Fruit fly (Drosophila melanogaster) whole organism, embryonic: ENCODE data around the gene CG15643.

Experiments
- Antp ChIP-seq: fragments of 200-800 bp; sonication (Bioruptor generic); optimal IDR thresholded peaks from 3 replicates; lab custom pipeline; 2016; ENCODE audit warnings: missing biosample characterization, missing genetic modification characterization
- Atf3 ChIP-seq: fragments of 200-800 bp; sonication (Bioruptor generic); optimal IDR thresholded peaks from 3 replicates; lab custom pipeline; 2016; ENCODE audit warnings: missing biosample characterization, missing genetic modification characterization
- Awh ChIP-seq: fragments of 200-800 bp; sonication (Bioruptor generic); IDR thresholded peaks from 2 replicates; pipeline ENCODE4, ENCODE4 v1.3.6; 2022; ENCODE audit warnings: missing biosample characterization, missing genetic modification characterization
- BEAF-32 ChIP-seq: fragments of 200-800 bp; sonication (Bioruptor generic); optimal IDR thresholded peaks from 3 replicates; lab custom pipeline; 2017; ENCODE audit warnings: missing biosample characterization, missing genetic modification characterization, mild to moderate bottlenecking, moderate library complexity, missing genetic modification reagents
- BtbVII ChIP-seq: fragments of 200-800 bp; sonication (Bioruptor generic); optimal IDR thresholded peaks from 3 replicates; lab custom pipeline; 2017; ENCODE audit warnings: missing biosample characterization, mild to moderate bottlenecking, missing genetic modification characterization
- Bteb2 ChIP-seq: fragments of 200-800 bp; sonication (Bioruptor generic); optimal IDR thresholded peaks from 2 replicates; lab custom pipeline; 2016; ENCODE audit warnings: missing biosample characterization, missing genetic modification characterization
- CG10209 ChIP-seq: fragments of 200-800 bp; sonication (Bioruptor generic); optimal IDR thresholded peaks from 3 replicates; lab custom pipeline; 2017; ENCODE audit warnings: missing biosample characterization, mild to moderate bottlenecking, missing genetic modification characterization, missing genetic modification reagents
- CG10267 ChIP-seq: fragments of 200-800 bp; sonication (Bioruptor generic); optimal IDR thresholded peaks from 2 replicates; lab custom pipeline; 2018; ENCODE audit warnings: missing biosample characterization, mild to moderate bottlenecking, missing genetic modification characterization, moderate library complexity
- CG10543 ChIP-seq: fragments of 200-800 bp; sonication (Bioruptor generic); optimal IDR thresholded peaks from 3 replicates; lab custom pipeline; 2017; ENCODE audit warnings: missing biosample characterization, mild to moderate bottlenecking, missing genetic modification characterization, moderate library complexity
- CG13296 ChIP-seq: fragments of 200-800 bp; sonication (Bioruptor generic); optimal IDR thresholded peaks from 3 replicates; lab custom pipeline; 2018; ENCODE audit warnings: missing biosample characterization, mild to moderate bottlenecking, missing genetic modification characterization
- CG13894 ChIP-seq: fragments of 200-800 bp; sonication (Bioruptor generic); optimal IDR thresholded peaks from 3 replicates; lab custom pipeline; 2018; ENCODE audit warnings: missing biosample characterization, mild to moderate bottlenecking, missing genetic modification characterization, moderate library complexity
- CG14710 ChIP-seq: fragments of 200-800 bp; sonication (Bioruptor generic); optimal IDR thresholded peaks from 3 replicates; lab custom pipeline; 2019; ENCODE audit warnings: missing biosample characterization, mild to moderate bottlenecking, missing genetic modification characterization, moderate library complexity
- CG1647 ChIP-seq: fragments of 200-800 bp; sonication (Bioruptor generic); optimal IDR thresholded peaks from 3 replicates; lab custom pipeline; 2016; ENCODE audit warnings: missing biosample characterization, missing genetic modification characterization
- CG16779 ChIP-seq: fragments of 200-800 bp; sonication (Bioruptor generic); IDR thresholded peaks from 2 replicates; pipeline ENCODE4 v1.3.6; 2022; ENCODE audit warnings: missing biosample characterization, missing genetic modification characterization
- CG17912 ChIP-seq: fragments of 200-800 bp; sonication (Bioruptor generic); optimal IDR thresholded peaks from 2 replicates; lab custom pipeline; 2018; ENCODE audit warnings: missing biosample characterization, mild to moderate bottlenecking, missing genetic modification characterization
- CG30403 ChIP-seq: fragments of 200-800 bp; sonication (Bioruptor generic); optimal IDR thresholded peaks from 3 replicates; lab custom pipeline; 2016; ENCODE audit warnings: missing biosample characterization, missing genetic modification characterization
- CG34224 ChIP-seq: fragments of 200-800 bp; sonication (Bioruptor generic); IDR thresholded peaks from 3 replicates; pipeline ENCODE4 v1.3.6; 2022; ENCODE audit warnings: missing biosample characterization, missing genetic modification characterization; ENCODE audit not compliant: partially characterized antibody
- CG7963 ChIP-seq: fragments of 200-800 bp; sonication (Bioruptor generic); IDR thresholded peaks from 3 replicates; pipeline ENCODE4 v1.3.6; 2022; ENCODE audit warnings: missing biosample characterization, missing genetic modification characterization; ENCODE audit not compliant: partially characterized antibody
- CG8924 ChIP-seq: fragments of 200-800 bp; optimal IDR thresholded peaks from 3 replicates; lab custom pipeline; 2019; ENCODE audit warnings: missing biosample characterization, mild to moderate bottlenecking, missing genetic modification characterization, moderate library complexity
- Doc3 ChIP-seq: fragments of 200-800 bp; sonication (Bioruptor generic); IDR thresholded peaks from 3 replicates; pipeline ENCODE4 v1.3.6; 2022; ENCODE audit warnings: missing biosample characterization, missing genetic modification characterization; ENCODE audit not compliant: partially characterized antibody
- Dp ChIP-seq: fragments of 200-800 bp; sonication (Bioruptor generic); optimal IDR thresholded peaks from 2 replicates; lab custom pipeline; 2018; ENCODE audit warnings: missing biosample characterization, mild to moderate bottlenecking, missing genetic modification characterization, moderate library complexity
- E2f2 ChIP-seq: fragments of 200-800 bp; sonication (Bioruptor generic); IDR thresholded peaks from 2 replicates; pipeline ENCODE4 v1.3.6; 2022; ENCODE audit warnings: missing biosample characterization, missing genetic modification characterization
- Lhr ChIP-seq: fragments of 200-800 bp; sonication (Bioruptor generic); optimal IDR thresholded peaks from 3 replicates; lab custom pipeline; 2017; ENCODE audit warnings: mild to moderate bottlenecking, missing biosample characterization, missing genetic modification reagents, missing genetic modification characterization
- Lpt ChIP-seq: fragments of >200 bp; optimal IDR thresholded peaks from 2 replicates; lab custom pipeline; 2018; ENCODE audit warnings: missing biosample characterization, missing genetic modification characterization
- MBD-R2 ChIP-seq: fragments of 200-800 bp; sonication (Bioruptor generic); IDR thresholded peaks from 2 replicates; pipeline ENCODE4 v1.3.6; 2022; ENCODE audit warnings: missing biosample characterization, missing genetic modification characterization
- Mrtf ChIP-seq: fragments of 200-800 bp; sonication (Bioruptor generic); IDR thresholded peaks from 3 replicates; pipeline ENCODE4 v1.3.6; 2022; ENCODE audit warnings: missing biosample characterization, missing genetic modification characterization
- NC2β ChIP-seq: fragments of 200-800 bp; sonication (Bioruptor generic); optimal IDR thresholded peaks from 2 replicates; lab custom pipeline; 2016; ENCODE audit warnings: missing biosample characterization, missing genetic modification characterization
- Sin3A ChIP-seq: fragments of >200 bp; optimal IDR thresholded peaks from 2 replicates; lab custom pipeline; 2018
- TFAM ChIP-seq: fragments of 200-800 bp; sonication (Bioruptor generic); optimal IDR thresholded peaks from 2 replicates; lab custom pipeline; 2017; ENCODE audit warnings: missing biosample characterization, missing genetic modification characterization, inconsistent platforms
- Xbp1 ChIP-seq: fragments of 200-800 bp; sonication (Bioruptor generic); optimal IDR thresholded peaks from 3 replicates; lab custom pipeline; 2016; ENCODE audit warnings: missing biosample characterization, mild to moderate bottlenecking, missing genetic modification characterization
- ase ChIP-seq: fragments of 200-800 bp; sonication (Bioruptor generic); IDR thresholded peaks from 3 replicates; pipeline ENCODE4 v1.3.6; 2022; ENCODE audit warnings: missing biosample characterization, missing genetic modification characterization
- cato ChIP-seq: fragments of 200-800 bp; sonication (Bioruptor generic); optimal IDR thresholded peaks from 2 replicates; lab custom pipeline; 2016; ENCODE audit warnings: missing biosample characterization, missing genetic modification characterization, borderline replicate concordance
- caup ChIP-seq: fragments of 200-800 bp; sonication (Bioruptor generic); optimal IDR thresholded peaks from 3 replicates; lab custom pipeline; 2017; ENCODE audit warnings: missing biosample characterization, mild to moderate bottlenecking, missing genetic modification characterization, moderate library complexity; ENCODE audit not compliant: severe bottlenecking
- chif ChIP-seq, 2 experiments: fragments of 200-800 bp; sonication (Bioruptor generic); optimal IDR thresholded peaks; 3 replicates each; lab custom pipeline; 2016; ENCODE audit warnings: missing biosample characterization in 2 of 2, missing genetic modification characterization in 2 of 2
- chn ChIP-seq: fragments of 200-800 bp; sonication (Bioruptor generic); optimal IDR thresholded peaks from 2 replicates; lab custom pipeline; 2016; ENCODE audit warnings: missing biosample characterization, missing genetic modification characterization
- crp ChIP-seq, 2 experiments: fragments of 200-800 bp; sonication (Bioruptor generic); optimal IDR thresholded peaks; 2 replicates in 1 of 2; 3 replicates in 1 of 2; lab custom pipeline; 2017; ENCODE audit warnings: missing biosample characterization in 2 of 2, missing genetic modification characterization in 2 of 2, mild to moderate bottlenecking in 1 of 2, moderate library complexity in 1 of 2
- dan ChIP-seq: fragments of 200-800 bp; sonication (Bioruptor generic); IDR thresholded peaks from 2 replicates; pipeline ENCODE4 v1.3.6; 2022; ENCODE audit warnings: missing biosample characterization, missing genetic modification characterization
- dmrt11E ChIP-seq: fragments of 200-800 bp; sonication (Bioruptor generic); optimal IDR thresholded peaks from 3 replicates; lab custom pipeline; 2018; ENCODE audit warnings: missing biosample characterization, mild to moderate bottlenecking, missing genetic modification characterization, moderate library complexity
- emc ChIP-seq: fragments of 200-800 bp; sonication (Bioruptor generic); optimal IDR thresholded peaks from 2 replicates; lab custom pipeline; 2016; ENCODE audit warnings: missing biosample characterization, missing genetic modification characterization
- eyg ChIP-seq: fragments of 200-800 bp; sonication (Bioruptor generic); optimal IDR thresholded peaks from 3 replicates; lab custom pipeline; 2016; ENCODE audit warnings: missing biosample characterization, missing genetic modification characterization
- fru ChIP-seq: fragments of >200 bp; optimal IDR thresholded peaks from 2 replicates; lab custom pipeline; 2017
- ftz-f1 ChIP-seq: fragments of 200-800 bp; sonication (Bioruptor generic); optimal IDR thresholded peaks from 2 replicates; lab custom pipeline; 2016; ENCODE audit warnings: missing biosample characterization, missing genetic modification characterization
- jumu ChIP-seq: fragments of 200-800 bp; sonication (Bioruptor generic); optimal IDR thresholded peaks from 3 replicates; lab custom pipeline; 2016; ENCODE audit warnings: missing biosample characterization, missing genetic modification characterization
- lab ChIP-seq: fragments of 200-800 bp; sonication (Bioruptor generic); optimal IDR thresholded peaks from 3 replicates; lab custom pipeline; 2017; ENCODE audit warnings: missing biosample characterization, missing genetic modification characterization, mild to moderate bottlenecking, moderate library complexity, missing genetic modification reagents
- mirr ChIP-seq: fragments of 200-800 bp; sonication (Bioruptor generic); optimal IDR thresholded peaks from 3 replicates; lab custom pipeline; 2018; ENCODE audit warnings: missing biosample characterization, mild to moderate bottlenecking, missing genetic modification characterization
- onecut ChIP-seq: fragments of 200-800 bp; sonication (Bioruptor generic); IDR thresholded peaks from 2 replicates; pipeline ENCODE4 v1.3.6; 2022; ENCODE audit warnings: missing biosample characterization, missing genetic modification characterization
- ranshi ChIP-seq: fragments of 200-800 bp; sonication (Bioruptor generic); IDR thresholded peaks from 2 replicates; pipeline ENCODE4 v1.3.6; 2022; ENCODE audit warnings: missing biosample characterization, missing genetic modification characterization
- sens ChIP-seq: fragments of 200-800 bp; sonication (Bioruptor generic); peaks from one replicate; lab custom pipeline; 2016; ENCODE audit warnings: missing biosample characterization, missing genetic modification characterization
- so ChIP-seq: fragments of 200-800 bp; sonication (Bioruptor generic); IDR thresholded peaks from 3 replicates; pipeline ENCODE4 v1.3.6; 2022; ENCODE audit warnings: missing biosample characterization, missing genetic modification characterization
- stc ChIP-seq: fragments of 200-800 bp; sonication (Bioruptor generic); IDR thresholded peaks from 2 replicates; pipeline ENCODE4 v1.3.6; 2022; ENCODE audit warnings: missing biosample characterization, missing genetic modification characterization
- stwl ChIP-seq: fragments of 200-800 bp; sonication (Bioruptor generic); optimal IDR thresholded peaks from 3 replicates; lab custom pipeline; 2018; ENCODE audit warnings: missing biosample characterization, mild to moderate bottlenecking, missing genetic modification characterization, moderate library complexity
- unc-4 ChIP-seq: fragments of 200-800 bp; sonication (Bioruptor generic); IDR thresholded peaks from 2 replicates; pipeline ENCODE4 v1.3.6; 2022; ENCODE audit warnings: missing biosample characterization, missing genetic modification characterization; ENCODE audit not compliant: partially characterized antibody

CG15643 gene

DNA sequence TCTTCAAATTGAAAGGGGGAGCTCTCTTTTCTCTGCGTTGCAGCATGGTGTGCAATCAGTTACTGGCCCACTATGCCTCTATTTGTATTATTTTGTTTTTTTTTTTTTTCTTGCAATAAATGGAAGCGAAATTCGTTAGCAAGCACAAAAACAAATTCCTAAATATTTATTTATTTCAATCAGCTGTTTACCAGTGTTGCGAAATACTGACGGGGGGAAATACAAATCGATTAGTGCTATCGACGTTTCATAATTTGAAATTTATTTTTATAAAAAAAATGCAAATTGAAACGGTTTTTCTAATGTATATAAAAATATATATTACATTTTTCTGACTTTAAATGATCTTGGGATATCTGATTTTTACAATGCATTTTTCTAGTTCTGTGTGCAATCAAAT, at the start of gene CG15643:
Gene CG15643, minus strand, starts transcription at position 211 of the 400 bp plus-strand sequence.
- TF ChIP-seq dmrt11E (tag; lab: Kevin White, UChicago): no peak
- peak; percentile 24; the same call in 1 of the 2 replicates for TF ChIP-seq unc-4 (GFP tag; lab: Robert Waterston, UW)
- TF ChIP-seq CG16779: no peak
- TF ChIP-seq stc (GFP tag; lab: Robert Waterston, UW): no peak
- no peak for TF ChIP-seq CG7963
- TF ChIP-seq CG30403 (GFP tag; lab: Kevin White, UChicago): no peak
- no peak for TF ChIP-seq Lpt (GFP tag; lab: Kevin White, UChicago)
- no peak for TF ChIP-seq caup (GFP tag; lab: Kevin White, UChicago)
- no peak for TF ChIP-seq chn (GFP tag; lab: Kevin White, UChicago)
- TF ChIP-seq sens: no peak
- peak; percentile 61 for TF ChIP-seq Dp
- TF ChIP-seq CG14710 (tag; lab: Kevin White, UChicago): peak; percentile 4
- peak; percentile 70 for TF ChIP-seq MBD-R2 (GFP tag; lab: Robert Waterston, UW)
- TF ChIP-seq jumu (GFP tag; lab: Kevin White, UChicago): no peak
- no peak for TF ChIP-seq ftz-f1 (GFP tag; lab: Kevin White, UChicago)
- no peak for TF ChIP-seq lab (GFP tag; lab: Kevin White, UChicago)
- no peak for TF ChIP-seq Atf3
- TF ChIP-seq Mrtf (GFP tag; lab: Robert Waterston, UW): no peak
- no peak for TF ChIP-seq so (GFP tag; lab: Robert Waterston, UW)
- TF ChIP-seq CG13296 (GFP tag; lab: Kevin White, UChicago): no peak
- peak; percentile 46 for TF ChIP-seq stwl (tag; lab: Kevin White, UChicago)
- TF ChIP-seq BtbVII (GFP tag; lab: Kevin White, UChicago): no peak
- no peak for TF ChIP-seq NC2β (GFP tag; lab: Kevin White, UChicago)
- no peak for TF ChIP-seq CG10209
- no peak for TF ChIP-seq TFAM (GFP tag; lab: Kevin White, UChicago)
- TF ChIP-seq Doc3 (GFP tag; lab: Robert Waterston, UW): 0 out of 3 replicates have a peak, but pooled peaks have one; percentile 16
- TF ChIP-seq CG34224 (GFP tag; lab: Robert Waterston, UW): peak; percentile 17; the same call in 1 of the 3 replicates
- TF ChIP-seq BEAF-32 (GFP tag; lab: Kevin White, UChicago): peak; percentile 18
- TF ChIP-seq Awh (GFP tag; lab: Robert Waterston, UW): no peak
- TF ChIP-seq chif (GFP tag; optimal IDR thresholded peaks at IDR 0.05; lab: Kevin White, UChicago): no peak
- TF ChIP-seq Sin3A (lab: Kevin White, UChicago): no peak
- TF ChIP-seq eyg (GFP tag; lab: Kevin White, UChicago): no peak
- TF ChIP-seq cato: no peak
- no peak for TF ChIP-seq Lhr (GFP tag; lab: Kevin White, UChicago)
- TF ChIP-seq onecut (GFP tag; lab: Robert Waterston, UW): 0 out of 2 replicates have a peak, but pooled peaks have one; percentile 8
- no peak for TF ChIP-seq emc (GFP tag; lab: Kevin White, UChicago)
- TF ChIP-seq Antp (GFP tag; lab: Kevin White, UChicago): no peak
- no peak for TF ChIP-seq CG1647 (GFP tag; lab: Kevin White, UChicago)
- TF ChIP-seq dan (GFP tag; lab: Robert Waterston, UW): no peak
- TF ChIP-seq fru: no peak
- TF ChIP-seq CG13894 (tag; lab: Kevin White, UChicago): no peak
- no peak for TF ChIP-seq ranshi (GFP tag; lab: Robert Waterston, UW)
- TF ChIP-seq CG10267 (tag; lab: Kevin White, UChicago): peak; percentile 87
- TF ChIP-seq mirr (GFP tag; lab: Kevin White, UChicago): no peak
- no peak for TF ChIP-seq Xbp1 (GFP tag; lab: Kevin White, UChicago)
- TF ChIP-seq CG10543 (GFP tag; lab: Kevin White, UChicago): no peak
- TF ChIP-seq CG8924 (tag; lab: Kevin White, UChicago): no peak
- peak; percentile 68 for TF ChIP-seq E2f2 (GFP tag; lab: Robert Waterston, UW)
- no peak for TF ChIP-seq ase
- TF ChIP-seq crp (GFP tag; optimal IDR thresholded peaks at IDR 0.05; lab: Kevin White, UChicago): peak in 1 of 2 experiments; percentile 84
- no peak for TF ChIP-seq CG17912 (GFP tag; lab: Kevin White, UChicago)
- no peak for TF ChIP-seq Bteb2
